Worm (Caenorhabditis elegans): Measurements from ENCODE around the gene ast-1.
"Not testable (repeated sequence)": the region's sequence is repeated elsewhere in the genome, so short reads cannot be mapped to it uniquely, and the experiment has no call there.

ast-1 gene

ce11 chrII:4135259-4135658, at the start of gene ast-1:
Gene ast-1 (minus strand): TSS chrII:4135359.
- not testable (repeated sequence) for TF ChIP-seq ztf-29 (GFP tag; IDR thresholded peaks at IDR 0.05); cog-1 (tag; optimal IDR thresholded peaks at IDR 0.05); T22C8.4 (GFP tag; IDR thresholded peaks at IDR 0.05)

- TF ChIP-seq tab-1 (GFP tag; IDR thresholded peaks at IDR 0.05) (no peak), med-1 (GFP tag; optimal IDR thresholded peaks at IDR 0.05; ENCODE audit: insufficient read depth) (no peak), T22C8.4 (GFP tag; IDR thresholded peaks at IDR 0.05) (no peak), cog-1 (tag; optimal IDR thresholded peaks at IDR 0.05) (no peak), ref-1 (GFP tag; conservative IDR thresholded peaks at IDR 0.05) (no peak), ztf-29 (GFP tag; IDR thresholded peaks at IDR 0.05) (no peak), klf-2 (GFP tag; conservative IDR thresholded peaks at IDR 0.05) (no peak), flt-1 (GFP tag; IDR thresholded peaks at IDR 0.05) (no peak), ztf-23 (GFP tag; IDR thresholded peaks at IDR 0.05) (no peak)
These were observed 48.8 kb upstream of the ast-1 start for ce11 chrII:4183979-4184378.

- no peak for TF ChIP-seq ref-1 (GFP tag; conservative IDR thresholded peaks at IDR 0.05)
- no peak for TF ChIP-seq flt-1 (GFP tag; IDR thresholded peaks at IDR 0.05)
- TF ChIP-seq ztf-23 (GFP tag; IDR thresholded peaks at IDR 0.05), result no peak
- TF ChIP-seq ztf-29 (GFP tag; IDR thresholded peaks at IDR 0.05), result no peak
- TF ChIP-seq klf-2 (GFP tag; conservative IDR thresholded peaks at IDR 0.05), result no peak
- no peak for TF ChIP-seq cog-1 (tag; optimal IDR thresholded peaks at IDR 0.05)
- TF ChIP-seq tab-1 (GFP tag; IDR thresholded peaks at IDR 0.05), result no peak
- no peak for TF ChIP-seq med-1 (GFP tag; optimal IDR thresholded peaks at IDR 0.05; ENCODE audit: insufficient read depth)
- TF ChIP-seq T22C8.4 (GFP tag; IDR thresholded peaks at IDR 0.05), result no peak
These were observed 47.2 kb upstream of the ast-1 start, which contains the start of gene R03H10.11 for ce11 chrII:4182364-4182763. Gene R03H10.11 (plus strand): TSS chrII:4182664.

- TF ChIP-seq T22C8.4 (GFP tag; IDR thresholded peaks at IDR 0.05) (no peak), klf-2 (GFP tag; conservative IDR thresholded peaks at IDR 0.05) (no peak), cog-1 (tag; optimal IDR thresholded peaks at IDR 0.05) (no peak), ztf-29 (GFP tag; IDR thresholded peaks at IDR 0.05) (no peak), flt-1 (GFP tag; IDR thresholded peaks at IDR 0.05) (no peak), ztf-23 (GFP tag; IDR thresholded peaks at IDR 0.05) (no peak)
These were observed 44.7 kb upstream of the ast-1 start, which contains the start of gene R03H10.1 for ce11 chrII:4179897-4180296. Gene R03H10.1 (plus strand): TSS chrII:4180248.

- no peak for TF ChIP-seq ztf-29 (GFP tag; IDR thresholded peaks at IDR 0.05)
- no peak for TF ChIP-seq cog-1 (tag; optimal IDR thresholded peaks at IDR 0.05)
- no peak for TF ChIP-seq ref-1 (GFP tag; conservative IDR thresholded peaks at IDR 0.05)
- TF ChIP-seq klf-2 (GFP tag; conservative IDR thresholded peaks at IDR 0.05), result no peak
- no peak for TF ChIP-seq ztf-23 (GFP tag; IDR thresholded peaks at IDR 0.05)
- no peak for TF ChIP-seq flt-1 (GFP tag; IDR thresholded peaks at IDR 0.05)
- TF ChIP-seq tab-1 (GFP tag; IDR thresholded peaks at IDR 0.05), result no peak
- no peak for TF ChIP-seq med-1 (GFP tag; optimal IDR thresholded peaks at IDR 0.05; ENCODE audit: insufficient read depth)
- TF ChIP-seq T22C8.4 (GFP tag; IDR thresholded peaks at IDR 0.05), result no peak
These were observed 43.7 kb upstream of the ast-1 start, which contains the start of gene R03H10.7 for ce11 chrII:4178838-4179237. Gene R03H10.7 (minus strand): TSS chrII:4178938.

- TF ChIP-seq cog-1 (tag; optimal IDR thresholded peaks at IDR 0.05) (no peak), klf-2 (GFP tag; conservative IDR thresholded peaks at IDR 0.05) (no peak), ref-1 (GFP tag; conservative IDR thresholded peaks at IDR 0.05) (no peak), tab-1 (GFP tag; IDR thresholded peaks at IDR 0.05) (no peak), T22C8.4 (GFP tag; IDR thresholded peaks at IDR 0.05) (no peak), flt-1 (GFP tag; IDR thresholded peaks at IDR 0.05) (no peak), med-1 (GFP tag; optimal IDR thresholded peaks at IDR 0.05; ENCODE audit: insufficient read depth) (no peak), ztf-23 (GFP tag; IDR thresholded peaks at IDR 0.05) (no peak), ztf-29 (GFP tag; IDR thresholded peaks at IDR 0.05) (no peak)
These were observed 38.7 kb upstream of the ast-1 start for ce11 chrII:4173842-4174241.

- TF ChIP-seq tab-1 (GFP tag; IDR thresholded peaks at IDR 0.05) (no peak), med-1 (GFP tag; optimal IDR thresholded peaks at IDR 0.05; ENCODE audit: insufficient read depth) (no peak), ztf-23 (GFP tag; IDR thresholded peaks at IDR 0.05) (no peak), ztf-29 (GFP tag; IDR thresholded peaks at IDR 0.05) (no peak), flt-1 (GFP tag; IDR thresholded peaks at IDR 0.05) (no peak), klf-2 (GFP tag; conservative IDR thresholded peaks at IDR 0.05) (no peak)
These were observed 38.2 kb upstream of the ast-1 start, which contains the start of gene R03H10.6 for ce11 chrII:4173398-4173797. Gene R03H10.6 (minus strand): TSS chrII:4173498.

ce11 chrII:4170508-4170907, 35.3 kb upstream of the ast-1 start, which contains the start of gene R03H10.5:
Gene R03H10.5 (minus strand): TSS chrII:4170608.
- TF ChIP-seq med-1 (GFP tag; optimal IDR thresholded peaks at IDR 0.05; ENCODE audit: insufficient read depth) (no peak), flt-1 (GFP tag; IDR thresholded peaks at IDR 0.05) (no peak), ztf-29 (GFP tag; IDR thresholded peaks at IDR 0.05) (no peak), ref-1 (GFP tag; conservative IDR thresholded peaks at IDR 0.05) (no peak), ztf-23 (GFP tag; IDR thresholded peaks at IDR 0.05) (no peak)

ce11 chrII:4168404-4168803, 33.2 kb upstream of the ast-1 start, which contains the start of gene R03H10.4:
Gene R03H10.4 (minus strand): TSS chrII:4168504.
- TF ChIP-seq tab-1 (GFP tag; IDR thresholded peaks at IDR 0.05); med-1 (GFP tag; optimal IDR thresholded peaks at IDR 0.05; ENCODE audit: insufficient read depth); ztf-29 (GFP tag; IDR thresholded peaks at IDR 0.05): not testable (repeated sequence)

- TF ChIP-seq ztf-23 (GFP tag; IDR thresholded peaks at IDR 0.05), result no peak
- TF ChIP-seq med-1 (GFP tag; optimal IDR thresholded peaks at IDR 0.05; ENCODE audit: insufficient read depth), result no peak
- TF ChIP-seq ztf-29 (GFP tag; IDR thresholded peaks at IDR 0.05), result no peak
- no peak for TF ChIP-seq tab-1 (GFP tag; IDR thresholded peaks at IDR 0.05)
- no peak for TF ChIP-seq cog-1 (tag; optimal IDR thresholded peaks at IDR 0.05)
- TF ChIP-seq flt-1 (GFP tag; IDR thresholded peaks at IDR 0.05), result no peak
- no peak for TF ChIP-seq klf-2 (GFP tag; conservative IDR thresholded peaks at IDR 0.05)
- no peak for TF ChIP-seq T22C8.4 (GFP tag; IDR thresholded peaks at IDR 0.05)
- no peak for TF ChIP-seq ref-1 (GFP tag; conservative IDR thresholded peaks at IDR 0.05)
These were observed 32.7 kb upstream of the ast-1 start for ce11 chrII:4167833-4168232.

Measured in whole organism, midembryonic.